Fruit fly (Drosophila melanogaster) whole organism, wandering third instar larva: ENCODE measurements around the gene CG31381.

Experiments
- Abd-B ChIP-seq: fragments of >200 bp; optimal IDR thresholded peaks from 2 replicates; lab custom pipeline; 2017; ENCODE audit warnings: missing biosample characterization, missing genetic modification characterization
- HLH106 ChIP-seq: fragments of 200-800 bp; optimal IDR thresholded peaks from 3 replicates; lab custom pipeline; 2019; ENCODE audit warnings: missing biosample characterization, mild to moderate bottlenecking, missing genetic modification characterization, moderate library complexity
- dl ChIP-seq, 2 experiments: fragments of 175-275, 200-275 bp in 1 of 2; fragments of 200-275 bp in 1 of 2; sonication (Bioruptor generic); optimal IDR thresholded peaks; lab custom pipeline; 2018; ENCODE audit warnings: mild to moderate bottlenecking in 2 of 2, missing biosample characterization in 2 of 2, missing genetic modification characterization in 2 of 2, moderate library complexity in 2 of 2; ENCODE audit not compliant: partially characterized antibody in 2 of 2, insufficient read depth in 1 of 2
- lola ChIP-seq: fragments of >200 bp; optimal IDR thresholded peaks from 2 replicates; lab custom pipeline; 2017; ENCODE audit warnings: missing biosample characterization, missing genetic modification characterization

dm6 chr3R:24894419-24895206 lies 17.8 kb downstream of the CG31381 start, which contains the start of the genes CG31121 and CG11069:
- TF ChIP-seq Abd-B (GFP tag; lab: Kevin White, UChicago): no peak
- TF ChIP-seq lola (GFP tag; lab: Kevin White, UChicago): no peak
- peak in 1 of 2 experiments; percentile 49 for TF ChIP-seq dl (GFP tag; optimal IDR thresholded peaks at IDR 0.05; lab: Kevin White, UChicago; ENCODE audit: insufficient read depth in 1 of 2, partially characterized antibody in 2 of 2)
- TF ChIP-seq HLH106 (tag; lab: Kevin White, UChicago): no peak
